Worm (Caenorhabditis elegans): Measurements from ENCODE around the gene unc-43.

- TF ChIP-seq mdl-1 (tag; optimal IDR thresholded peaks at IDR 0.05) (no peak), R02D3.7 (tag; optimal IDR thresholded peaks at IDR 0.05) (no peak), unc-62 (GFP tag; optimal IDR thresholded peaks at IDR 0.05) (no peak), elt-3 (tag; optimal IDR thresholded peaks at IDR 0.05) (no peak), unc-39 (tag; optimal IDR thresholded peaks at IDR 0.05) (no peak), nhr-77 (tag; optimal IDR thresholded peaks at IDR 0.05) (no peak), unc-55 (GFP tag; optimal IDR thresholded peaks at IDR 0.05) (no peak), lin-11 (tag; optimal IDR thresholded peaks at IDR 0.05) (no peak), C34F6.9 (tag; optimal IDR thresholded peaks at IDR 0.05) (no peak), skn-1 (tag; optimal IDR thresholded peaks at IDR 0.05) (no peak), snpc-4 (tag; optimal IDR thresholded peaks at IDR 0.05) (no peak)
These were observed 2.5 kb downstream of the unc-43 start for ce11 chrIV:10347528-10347927.

Data from whole organism, L2 larva.